Fruit fly (Drosophila melanogaster) whole organism, prepupa: ENCODE measurements around the gene Arp10.

ENCODE experiments used
- CG3032 ChIP-seq: fragments of 200-800 bp; optimal IDR thresholded peaks from 2 replicates; lab custom pipeline; 2019; ENCODE audit warnings: missing biosample characterization, mild to moderate bottlenecking, missing genetic modification characterization, moderate library complexity
- Eip93F ChIP-seq: fragments of 200-800 bp; sonication (Bioruptor generic); optimal IDR thresholded peaks from 2 replicates; lab custom pipeline; 2016; ENCODE audit warnings: missing biosample characterization, mild to moderate bottlenecking, missing genetic modification characterization
- Gug ChIP-seq: fragments of 200-800 bp; sonication (Bioruptor generic); IDR thresholded peaks from 2 replicates; pipeline ENCODE4 v1.3.6; 2022; ENCODE audit warnings: missing biosample characterization, missing genetic modification characterization
- achi ChIP-seq: fragments of 200-800 bp; sonication (Bioruptor generic); optimal IDR thresholded peaks from 3 replicates; lab custom pipeline; 2016; ENCODE audit warnings: missing biosample characterization, missing genetic modification characterization
- dac ChIP-seq: fragments of 200-800 bp; sonication (Bioruptor generic); optimal IDR thresholded peaks from 2 replicates; lab custom pipeline; 2017; ENCODE audit warnings: missing biosample characterization, mild to moderate bottlenecking, missing genetic modification characterization
- net ChIP-seq: fragments of 200-800 bp; sonication (Bioruptor generic); optimal IDR thresholded peaks from 3 replicates; lab custom pipeline; 2016; ENCODE audit warnings: missing biosample characterization, missing genetic modification characterization
- vri ChIP-seq: fragments of 200-800 bp; sonication (Bioruptor generic); optimal IDR thresholded peaks from 3 replicates; lab custom pipeline; 2016; ENCODE audit warnings: missing biosample characterization, mild to moderate bottlenecking, missing genetic modification characterization

DNA sequence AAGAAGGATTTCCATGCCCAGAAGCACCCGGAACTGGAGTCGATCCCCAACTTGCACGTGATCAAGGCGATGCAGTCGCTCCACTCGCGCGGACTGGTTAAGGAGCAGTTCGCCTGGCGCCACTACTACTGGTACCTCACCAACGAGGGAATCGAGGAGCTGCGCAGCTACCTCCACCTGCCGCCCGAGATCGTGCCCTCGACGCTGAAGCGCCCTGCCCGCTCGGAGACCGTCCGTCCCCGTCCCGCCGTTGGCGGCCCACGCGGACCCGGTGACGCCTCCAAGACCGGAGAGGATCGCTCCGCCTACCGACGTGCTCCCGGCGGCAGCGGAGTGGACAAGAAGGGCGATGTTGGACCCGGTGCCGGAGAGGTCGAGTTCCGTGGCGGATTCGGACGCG lies 47.5 kb downstream of the Arp10 start:
- TF ChIP-seq CG3032 (no peak), vri (GFP tag; lab: Kevin White, UChicago) (no peak), net (GFP tag; lab: Kevin White, UChicago) (no peak), dac (no peak), achi (GFP tag; lab: Kevin White, UChicago) (no peak), Gug (GFP tag; lab: Robert Waterston, UW) (no peak), Eip93F (GFP tag; lab: Kevin White, UChicago) (no peak)
